Worm (Caenorhabditis elegans) whole organism, L1 larva: ENCODE data around the gene dnj-10.

Source experiments
- C04F5.9 ChIP-seq: sonication (generic microtip); optimal IDR thresholded peaks from 2 replicates; lab custom pipeline; 2016; ENCODE audit warnings: missing genetic modification characterization, missing compliant biosample characterization
- elt-2 ChIP-seq: sonication (generic microtip); optimal IDR thresholded peaks from 2 replicates; lab custom pipeline; 2016; ENCODE audit warnings: missing genetic modification characterization, mild to moderate bottlenecking, inconsistent platforms, missing compliant biosample characterization, missing genetic modification reagents
- jun-1 ChIP-seq: fragments of 150-350 bp; optimal IDR thresholded peaks from 2 replicates; lab custom pipeline; 2014; ENCODE audit warnings: missing biosample characterization, missing genetic modification reagents, missing genetic modification characterization
- lin-35 ChIP-seq, 2 experiments: fragments of 150-350 bp; optimal IDR thresholded peaks; 2 replicates each; lab custom pipeline; 2014; ENCODE audit warnings: missing biosample characterization in 2 of 2, missing genetic modification characterization in 2 of 2, missing genetic modification reagents in 2 of 2
- lsy-2 ChIP-seq, 2 experiments: fragments of 150-350 bp; optimal IDR thresholded peaks; 2 replicates each; lab custom pipeline; 2014; ENCODE audit warnings: missing biosample characterization in 2 of 2, missing genetic modification characterization in 2 of 2
- nhr-237 ChIP-seq: fragments of 150-350 bp; optimal IDR thresholded peaks from 2 replicates; lab custom pipeline; 2014; ENCODE audit warnings: missing biosample characterization, missing genetic modification characterization
- skn-1 ChIP-seq: fragments of 150-350 bp; optimal IDR thresholded peaks from 2 replicates; lab custom pipeline; 2014; ENCODE audit warnings: missing biosample characterization, missing genetic modification characterization

DNA sequence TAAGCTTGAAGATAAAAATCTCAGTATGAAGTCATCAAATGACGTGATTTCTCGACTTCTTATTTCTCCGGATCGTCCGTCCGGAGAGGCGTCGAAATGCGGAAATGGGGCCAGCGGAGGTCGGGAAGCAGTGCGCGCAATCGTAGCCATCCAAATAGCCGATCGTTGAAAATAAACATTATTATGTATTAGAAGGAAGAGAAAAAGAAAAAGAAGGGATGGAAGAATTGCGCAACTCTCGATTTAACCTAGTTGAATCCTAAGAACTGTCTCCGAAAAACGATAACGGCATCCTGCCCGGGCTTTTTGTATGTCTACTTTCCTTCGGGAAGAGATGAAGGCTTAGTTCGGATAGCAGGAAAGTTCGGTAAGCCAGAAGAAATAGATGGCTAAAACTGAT lies 28.8 kb upstream of the dnj-10 start:
- TF ChIP-seq C04F5.9 (tag; lab: Kevin White, UChicago) (no peak), skn-1 (tag; lab: Kevin White, UChicago) (no peak), jun-1 (no peak), lin-35 (GFP tag; optimal IDR thresholded peaks at IDR 0.05; lab: Kevin White, UChicago) (no peak), nhr-237 (no peak), lsy-2 (tag; optimal IDR thresholded peaks at IDR 0.05; lab: Kevin White, UChicago) (no peak), elt-2 (tag; lab: Kevin White, UChicago) (no peak)
